Fruit fly (Drosophila melanogaster) whole organism, embryonic: ENCODE results near the gene Dora.

Source experiments
- Atf6 ChIP-seq: fragments of 200-800 bp; sonication (Bioruptor generic); IDR thresholded peaks from 2 replicates; pipeline ENCODE4 v1.3.6; 2022; ENCODE audit warnings: missing biosample characterization, missing genetic modification characterization
- BEAF-32 ChIP-seq: fragments of 200-800 bp; sonication (Bioruptor generic); optimal IDR thresholded peaks from 3 replicates; lab custom pipeline; 2017; ENCODE audit warnings: missing biosample characterization, missing genetic modification characterization, mild to moderate bottlenecking, moderate library complexity, missing genetic modification reagents
- CG14965 ChIP-seq: fragments of 200-800 bp; sonication (Bioruptor generic); optimal IDR thresholded peaks from 2 replicates; lab custom pipeline; 2016; ENCODE audit warnings: missing biosample characterization, missing genetic modification characterization, borderline replicate concordance
- CG1603 ChIP-seq: fragments of 200-800 bp; sonication (Bioruptor generic); optimal IDR thresholded peaks from 2 replicates; lab custom pipeline; 2019; ENCODE audit warnings: missing biosample characterization, mild to moderate bottlenecking, missing genetic modification characterization, moderate library complexity
- CG17612 ChIP-seq: fragments of 200-800 bp; sonication (Bioruptor generic); IDR thresholded peaks from 2 replicates; pipeline ENCODE4 v1.3.6; 2022; ENCODE audit warnings: missing biosample characterization, missing genetic modification characterization
- CG30020 ChIP-seq: fragments of 200-800 bp; optimal IDR thresholded peaks from 2 replicates; lab custom pipeline; 2019; ENCODE audit warnings: missing biosample characterization, mild to moderate bottlenecking, missing genetic modification characterization, moderate library complexity
- CG31441 ChIP-seq: fragments of 200-800 bp; sonication (Bioruptor generic); IDR thresholded peaks from 2 replicates; pipeline ENCODE4 v1.3.6; 2022; ENCODE audit warnings: missing biosample characterization, missing genetic modification characterization
- CG34224 ChIP-seq: fragments of 200-800 bp; sonication (Bioruptor generic); IDR thresholded peaks from 3 replicates; pipeline ENCODE4 v1.3.6; 2022; ENCODE audit warnings: missing biosample characterization, missing genetic modification characterization; ENCODE audit not compliant: partially characterized antibody
- CG3847 ChIP-seq: fragments of 200-800 bp; sonication (Bioruptor generic); IDR thresholded peaks from 2 replicates; pipeline ENCODE4 v1.3.6; 2022; ENCODE audit warnings: missing biosample characterization, missing genetic modification characterization
- CG42726 ChIP-seq: fragments of 200-800 bp; sonication (Bioruptor generic); IDR thresholded peaks from 2 replicates; pipeline ENCODE4 v1.3.6; 2022; ENCODE audit warnings: missing biosample characterization, missing genetic modification characterization; ENCODE audit not compliant: partially characterized antibody
- CG6791 ChIP-seq: fragments of 200-800 bp; sonication (Bioruptor generic); IDR thresholded peaks from 3 replicates; pipeline ENCODE4 v1.3.6; 2022; ENCODE audit warnings: missing biosample characterization, missing genetic modification characterization; ENCODE audit not compliant: partially characterized antibody
- CG7357 ChIP-seq: fragments of 200-800 bp; sonication (Bioruptor generic); IDR thresholded peaks from 3 replicates; pipeline ENCODE4 v1.3.6; 2022; ENCODE audit warnings: missing biosample characterization, missing genetic modification characterization
- CG7372 ChIP-seq: fragments of 200-800 bp; sonication (Bioruptor generic); IDR thresholded peaks from 2 replicates; pipeline ENCODE4 v1.3.6; 2022; ENCODE audit warnings: missing biosample characterization, missing genetic modification characterization
- CG7745 ChIP-seq: fragments of 200-800 bp; sonication (Bioruptor generic); optimal IDR thresholded peaks from 2 replicates; lab custom pipeline; 2018; ENCODE audit warnings: missing biosample characterization, mild to moderate bottlenecking, missing genetic modification characterization, moderate library complexity
- CG7963 ChIP-seq: fragments of 200-800 bp; sonication (Bioruptor generic); IDR thresholded peaks from 3 replicates; pipeline ENCODE4 v1.3.6; 2022; ENCODE audit warnings: missing biosample characterization, missing genetic modification characterization; ENCODE audit not compliant: partially characterized antibody
- CG8290 ChIP-seq, 3 experiments: fragments of 200-800 bp; sonication (Bioruptor generic); optimal IDR thresholded peaks; 2 replicates each; lab custom pipeline; 2016 to 2019; ENCODE audit warnings: missing biosample characterization in 3 of 3, missing genetic modification characterization in 3 of 3, mild to moderate bottlenecking in 2 of 3, moderate library complexity in 1 of 3
- CG9797 ChIP-seq: fragments of 200-800 bp; sonication (Bioruptor generic); optimal IDR thresholded peaks from 3 replicates; lab custom pipeline; 2018; ENCODE audit warnings: missing biosample characterization, mild to moderate bottlenecking, missing genetic modification characterization
- Deaf1 ChIP-seq: fragments of 200-800 bp; optimal IDR thresholded peaks from 3 replicates; lab custom pipeline; 2019; ENCODE audit warnings: missing biosample characterization, mild to moderate bottlenecking, missing genetic modification characterization, moderate library complexity
- Dip3 ChIP-seq: fragments of 200-800 bp; sonication (Bioruptor generic); optimal IDR thresholded peaks from 3 replicates; lab custom pipeline; 2016; ENCODE audit warnings: missing biosample characterization, missing genetic modification characterization
- E2f1 ChIP-seq: fragments of 200-800 bp; sonication (Bioruptor generic); IDR thresholded peaks from 2 replicates; pipeline ENCODE4 v1.3.6; 2022; ENCODE audit warnings: missing biosample characterization, missing genetic modification characterization
- HHEX ChIP-seq: fragments of 200-800 bp; sonication (Bioruptor generic); optimal IDR thresholded peaks from 3 replicates; lab custom pipeline; 2017; ENCODE audit warnings: missing biosample characterization, mild to moderate bottlenecking, missing genetic modification characterization, missing genetic modification reagents
- Hmr ChIP-seq: fragments of 200-800 bp; sonication (Bioruptor generic); optimal IDR thresholded peaks from 3 replicates; lab custom pipeline; 2017; ENCODE audit warnings: mild to moderate bottlenecking, missing biosample characterization, missing genetic modification reagents, missing genetic modification characterization
- Lhr ChIP-seq: fragments of 200-800 bp; sonication (Bioruptor generic); optimal IDR thresholded peaks from 3 replicates; lab custom pipeline; 2017; ENCODE audit warnings: mild to moderate bottlenecking, missing biosample characterization, missing genetic modification reagents, missing genetic modification characterization
- Med ChIP-seq: fragments of 200-800 bp; sonication (Bioruptor generic); peaks from one replicate; lab custom pipeline; 2016; ENCODE audit warnings: missing biosample characterization, missing genetic modification characterization, mild to moderate bottlenecking, inconsistent platforms, moderate library complexity
- Meics ChIP-seq: fragments of 200-800 bp; sonication (Bioruptor generic); optimal IDR thresholded peaks from 2 replicates; lab custom pipeline; 2017; ENCODE audit warnings: missing biosample characterization, mild to moderate bottlenecking, missing genetic modification characterization
- Nf-YB ChIP-seq: fragments of 200-800 bp; sonication (Bioruptor generic); optimal IDR thresholded peaks from 3 replicates; lab custom pipeline; 2019; ENCODE audit warnings: missing biosample characterization, mild to moderate bottlenecking, missing genetic modification characterization, moderate library complexity
- Pdp1 ChIP-seq, 2 experiments: fragments of 200-800 bp; sonication (Bioruptor generic); optimal IDR thresholded peaks; 3 replicates each; lab custom pipeline; 2016; ENCODE audit warnings: missing biosample characterization in 2 of 2, missing genetic modification characterization in 2 of 2, mild to moderate bottlenecking in 1 of 2, moderate library complexity in 1 of 2
- Ptx1 ChIP-seq: fragments of 200-800 bp; sonication (Bioruptor generic); IDR thresholded peaks from 2 replicates; pipeline ENCODE4 v1.3.6; 2022; ENCODE audit warnings: missing biosample characterization, missing genetic modification characterization
- Sry-δ ChIP-seq: fragments of 200-800 bp; sonication (Bioruptor generic); optimal IDR thresholded peaks from 2 replicates; lab custom pipeline; 2016; ENCODE audit warnings: missing biosample characterization, missing genetic modification characterization
- Taf1 ChIP-seq: fragments of 200-800 bp; sonication (Bioruptor generic); IDR thresholded peaks from 2 replicates; pipeline ENCODE4 v1.3.6; 2022; ENCODE audit warnings: missing biosample characterization, missing genetic modification characterization
- Tbp ChIP-seq: fragments of >200 bp; optimal IDR thresholded peaks from 2 replicates; lab custom pipeline; 2018; ENCODE audit warnings: missing biosample characterization, missing genetic modification characterization
- Xbp1 ChIP-seq: fragments of 200-800 bp; sonication (Bioruptor generic); optimal IDR thresholded peaks from 3 replicates; lab custom pipeline; 2016; ENCODE audit warnings: missing biosample characterization, mild to moderate bottlenecking, missing genetic modification characterization
- YL-1 ChIP-seq: fragments of 200-800 bp; sonication (Bioruptor generic); optimal IDR thresholded peaks from 3 replicates; lab custom pipeline; 2017; ENCODE audit warnings: missing biosample characterization, mild to moderate bottlenecking, missing genetic modification characterization
- cas ChIP-seq: fragments of 200-800 bp; sonication (Bioruptor generic); IDR thresholded peaks from 2 replicates; pipeline ENCODE4 v1.3.6; 2022; ENCODE audit warnings: missing biosample characterization, missing genetic modification characterization
- cato ChIP-seq: fragments of 200-800 bp; sonication (Bioruptor generic); optimal IDR thresholded peaks from 2 replicates; lab custom pipeline; 2016; ENCODE audit warnings: missing biosample characterization, missing genetic modification characterization, borderline replicate concordance
- chm ChIP-seq: fragments of 200-800 bp; sonication (Bioruptor generic); IDR thresholded peaks from 2 replicates; pipeline ENCODE4 v1.3.6; 2022; ENCODE audit warnings: missing biosample characterization, missing genetic modification characterization
- chn ChIP-seq: fragments of 200-800 bp; sonication (Bioruptor generic); optimal IDR thresholded peaks from 2 replicates; lab custom pipeline; 2016; ENCODE audit warnings: missing biosample characterization, missing genetic modification characterization
- dmrt99B ChIP-seq: fragments of 200-800 bp; sonication (Bioruptor generic); optimal IDR thresholded peaks from 2 replicates; lab custom pipeline; 2018; ENCODE audit warnings: missing biosample characterization, mild to moderate bottlenecking, missing genetic modification characterization, moderate library complexity
- h ChIP-seq: fragments of >200 bp; optimal IDR thresholded peaks from 2 replicates; lab custom pipeline; 2017
- her ChIP-seq: fragments of 200-800 bp; sonication (Bioruptor generic); optimal IDR thresholded peaks from 2 replicates; lab custom pipeline; 2016; ENCODE audit warnings: missing biosample characterization, missing genetic modification characterization
- klu ChIP-seq: fragments of 200-800 bp; sonication (Bioruptor generic); IDR thresholded peaks from 2 replicates; pipeline ENCODE4 v1.3.6; 2022; ENCODE audit warnings: missing biosample characterization, missing genetic modification characterization
- lab ChIP-seq: fragments of 200-800 bp; sonication (Bioruptor generic); optimal IDR thresholded peaks from 3 replicates; lab custom pipeline; 2017; ENCODE audit warnings: missing biosample characterization, missing genetic modification characterization, mild to moderate bottlenecking, moderate library complexity, missing genetic modification reagents
- mld ChIP-seq: fragments of 200-800 bp; sonication (Bioruptor generic); IDR thresholded peaks from 3 replicates; pipeline ENCODE4 v1.3.6; 2022; ENCODE audit warnings: missing biosample characterization, missing genetic modification characterization; ENCODE audit not compliant: partially characterized antibody
- phol ChIP-seq: fragments of 200-800 bp; sonication (Bioruptor generic); optimal IDR thresholded peaks from 3 replicates; lab custom pipeline; 2018; ENCODE audit warnings: missing biosample characterization, mild to moderate bottlenecking, missing genetic modification characterization, moderate library complexity
- sna ChIP-seq: fragments of 200-800 bp; sonication (Bioruptor generic); IDR thresholded peaks from 2 replicates; pipeline ENCODE4 v1.3.6; 2022; ENCODE audit warnings: missing biosample characterization, missing genetic modification characterization; ENCODE audit not compliant: partially characterized antibody
- sob ChIP-seq: fragments of 200-800 bp; sonication (Bioruptor generic); IDR thresholded peaks from 2 replicates; pipeline ENCODE4 v1.3.6; 2022; ENCODE audit warnings: missing biosample characterization, missing genetic modification characterization
- tio ChIP-seq: fragments of 200-800 bp; sonication (Bioruptor generic); optimal IDR thresholded peaks from 2 replicates; lab custom pipeline; 2017; ENCODE audit warnings: missing biosample characterization, missing genetic modification characterization, inconsistent platforms
- tx ChIP-seq: fragments of 200-800 bp; sonication (Bioruptor generic); optimal IDR thresholded peaks from 2 replicates; lab custom pipeline; 2016; ENCODE audit warnings: missing biosample characterization, missing genetic modification characterization
- unc-4 ChIP-seq: fragments of 200-800 bp; sonication (Bioruptor generic); IDR thresholded peaks from 2 replicates; pipeline ENCODE4 v1.3.6; 2022; ENCODE audit warnings: missing biosample characterization, missing genetic modification characterization; ENCODE audit not compliant: partially characterized antibody
- vvl ChIP-seq: fragments of 200-800 bp; sonication (Bioruptor generic); IDR thresholded peaks from 2 replicates; pipeline ENCODE4 v1.3.6; 2022; ENCODE audit warnings: missing biosample characterization, missing genetic modification characterization

Gene Dora

DNA sequence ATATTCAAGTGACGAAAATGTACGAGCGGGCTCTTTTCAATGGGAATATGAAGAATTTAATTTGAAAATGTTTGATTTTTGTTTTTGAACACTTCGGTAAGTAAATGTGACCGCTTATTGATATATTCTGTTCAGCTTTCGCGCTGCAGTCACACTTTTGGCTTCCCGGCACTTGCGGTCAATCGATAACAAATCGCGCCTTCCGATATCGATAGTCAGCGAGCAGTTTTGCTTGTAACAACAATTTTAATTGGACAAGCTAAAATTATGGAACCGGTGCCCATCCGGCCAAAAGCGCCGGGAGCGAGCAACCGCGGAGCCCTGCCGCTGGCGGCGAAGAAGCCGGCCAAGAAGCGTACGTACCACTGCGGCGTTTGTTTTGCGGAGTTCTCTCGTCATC is 33.4 kb upstream of the Dora start, which contains the start of gene CG7101 (continued):
- peak; percentile 70 for TF ChIP-seq sna (GFP tag; lab: Robert Waterston, UW)
- peak; percentile 59 for TF ChIP-seq CG1603 (tag; lab: Kevin White, UChicago)
- peak; percentile 70 for TF ChIP-seq CG7963 (GFP tag; lab: Robert Waterston, UW)
- no peak for TF ChIP-seq h (lab: Kevin White, UChicago)
- TF ChIP-seq cato (GFP tag; lab: Kevin White, UChicago), result no peak
- peak; percentile 3 for TF ChIP-seq Xbp1 (GFP tag; lab: Kevin White, UChicago)
- TF ChIP-seq CG42726 (GFP tag; lab: Robert Waterston, UW), result no peak
- TF ChIP-seq vvl, result 0 out of 2 replicates have a peak, but pooled peaks have one; percentile 14
- no peak for TF ChIP-seq lab (GFP tag; lab: Kevin White, UChicago)
- no peak for TF ChIP-seq CG7357
- TF ChIP-seq CG9797, result peak; percentile 72
- TF ChIP-seq CG17612 (GFP tag; lab: Robert Waterston, UW), result no peak
- TF ChIP-seq CG14965, result no peak
- TF ChIP-seq Ptx1 (GFP tag; lab: Robert Waterston, UW), result no peak
- peak; percentile 62 for TF ChIP-seq Med (GFP tag; lab: Kevin White, UChicago)
- peak; percentile 74 for TF ChIP-seq CG6791
- no peak for TF ChIP-seq CG31441
- TF ChIP-seq CG7372 (GFP tag; lab: Robert Waterston, UW), result no peak
- TF ChIP-seq YL-1, result peak; percentile 6
- peak; percentile 73; the same call in 2 of the 3 replicates for TF ChIP-seq CG34224 (GFP tag; lab: Robert Waterston, UW)
- TF ChIP-seq sob (GFP tag; lab: Robert Waterston, UW), result no peak
- no peak for TF ChIP-seq Nf-YB (GFP tag; lab: Kevin White, UChicago)
- TF ChIP-seq Dip3 (GFP tag; lab: Kevin White, UChicago), result no peak
- TF ChIP-seq Deaf1 (tag; lab: Kevin White, UChicago), result no peak
- no peak for TF ChIP-seq Atf6
- no peak for TF ChIP-seq dmrt99B (tag; lab: Kevin White, UChicago)
- peak; percentile 64 for TF ChIP-seq Sry-δ (GFP tag; lab: Kevin White, UChicago)
- peak; percentile 61 for TF ChIP-seq unc-4 (GFP tag; lab: Robert Waterston, UW)
- no peak for TF ChIP-seq cas
- TF ChIP-seq CG3847, result peak; percentile 42; the same call in 1 of the 2 replicates
- peak; percentile 55 for TF ChIP-seq Lhr (GFP tag; lab: Kevin White, UChicago)
- TF ChIP-seq chn, result no peak
- no peak for TF ChIP-seq Taf1
- no peak for TF ChIP-seq Tbp (GFP tag; lab: Kevin White, UChicago)
- no peak for TF ChIP-seq tio (GFP tag; lab: Kevin White, UChicago)
- TF ChIP-seq Meics (GFP tag; lab: Kevin White, UChicago), result no peak
- TF ChIP-seq CG8290 (GFP tag; optimal IDR thresholded peaks at IDR 0.05; lab: Kevin White, UChicago), result peak; percentile 25
- TF ChIP-seq CG8290 (tag; optimal IDR thresholded peaks at IDR 0.05; lab: Kevin White, UChicago), result no peak
- TF ChIP-seq CG30020 (tag; lab: Kevin White, UChicago), result peak; percentile 25
- TF ChIP-seq phol (tag; lab: Kevin White, UChicago), result peak; percentile 11
- TF ChIP-seq tx (GFP tag; lab: Kevin White, UChicago), result no peak
- TF ChIP-seq Hmr, result no peak
- TF ChIP-seq Pdp1 (GFP tag; optimal IDR thresholded peaks at IDR 0.05; lab: Kevin White, UChicago), result peak in 1 of 2 experiments; percentile 37
- TF ChIP-seq E2f1 (GFP tag; lab: Robert Waterston, UW), result no peak
- TF ChIP-seq BEAF-32 (GFP tag; lab: Kevin White, UChicago), result peak; percentile 60
- peak; percentile 61; the same call in 1 of the 3 replicates for TF ChIP-seq mld (GFP tag; lab: Robert Waterston, UW)
- TF ChIP-seq klu, result no peak
- no peak for TF ChIP-seq her (GFP tag; lab: Kevin White, UChicago)
- no peak for TF ChIP-seq HHEX (GFP tag; lab: Kevin White, UChicago)
- no peak for TF ChIP-seq chm
- TF ChIP-seq CG7745 (tag; lab: Kevin White, UChicago), result no peak
